Worm (Caenorhabditis elegans) whole organism, L3 larva: ENCODE data around the gene sur-7.

Experiments used
- R02D3.7 ChIP-seq: fragments of 150-350 bp; optimal IDR thresholded peaks from 2 replicates; lab custom pipeline; 2014; ENCODE audit warnings: missing biosample characterization, missing genetic modification characterization
- aly-2 ChIP-seq: fragments of 150-350 bp; optimal IDR thresholded peaks from 2 replicates; lab custom pipeline; 2014; ENCODE audit warnings: missing biosample characterization, missing genetic modification characterization
- ceh-28 ChIP-seq: fragments of 150-350 bp; optimal IDR thresholded peaks from 2 replicates; lab custom pipeline; 2014; ENCODE audit warnings: missing biosample characterization, missing genetic modification reagents, missing genetic modification characterization
- elt-3 ChIP-seq, 3 experiments: fragments of 150-350 bp in 1 of 3; sonication (generic microtip) in 2 of 3; optimal IDR thresholded peaks; 2 replicates in 2 of 3; 4 replicates in 1 of 3; lab custom pipeline; 2014 to 2017; ENCODE audit warnings: missing biosample characterization in 3 of 3, missing genetic modification characterization in 3 of 3
- fos-1 ChIP-seq: fragments of 150-350 bp; optimal IDR thresholded peaks from 2 replicates; lab custom pipeline; 2014; ENCODE audit warnings: missing biosample characterization, missing genetic modification characterization
- jun-1 ChIP-seq: fragments of 150-350 bp; optimal IDR thresholded peaks from 2 replicates; lab custom pipeline; 2014; ENCODE audit warnings: missing biosample characterization, missing genetic modification reagents, missing genetic modification characterization
- lin-39 ChIP-seq: fragments of 150-350 bp; optimal IDR thresholded peaks from 2 replicates; lab custom pipeline; 2018; ENCODE audit warnings: missing biosample characterization, missing genetic modification reagents, missing genetic modification characterization
- lsy-12 ChIP-seq: sonication (generic microtip); optimal IDR thresholded peaks from 2 replicates; lab custom pipeline; 2016; ENCODE audit warnings: mild to moderate bottlenecking, missing genetic modification characterization, missing compliant biosample characterization
- mdl-1 ChIP-seq: fragments of 150-350 bp; optimal IDR thresholded peaks from 2 replicates; lab custom pipeline; 2014; ENCODE audit warnings: missing biosample characterization, missing genetic modification characterization
- nhr-11 ChIP-seq: fragments of 150-350 bp; optimal IDR thresholded peaks from 2 replicates; lab custom pipeline; 2014; ENCODE audit warnings: missing biosample characterization, missing genetic modification characterization
- nhr-237 ChIP-seq: fragments of 150-350 bp; optimal IDR thresholded peaks from 2 replicates; lab custom pipeline; 2014; ENCODE audit warnings: missing biosample characterization, missing genetic modification characterization
- tbx-2 ChIP-seq: sonication (generic microtip); optimal IDR thresholded peaks from 2 replicates; lab custom pipeline; 2016; ENCODE audit warnings: mild to moderate bottlenecking, missing genetic modification characterization, missing compliant biosample characterization

DNA sequence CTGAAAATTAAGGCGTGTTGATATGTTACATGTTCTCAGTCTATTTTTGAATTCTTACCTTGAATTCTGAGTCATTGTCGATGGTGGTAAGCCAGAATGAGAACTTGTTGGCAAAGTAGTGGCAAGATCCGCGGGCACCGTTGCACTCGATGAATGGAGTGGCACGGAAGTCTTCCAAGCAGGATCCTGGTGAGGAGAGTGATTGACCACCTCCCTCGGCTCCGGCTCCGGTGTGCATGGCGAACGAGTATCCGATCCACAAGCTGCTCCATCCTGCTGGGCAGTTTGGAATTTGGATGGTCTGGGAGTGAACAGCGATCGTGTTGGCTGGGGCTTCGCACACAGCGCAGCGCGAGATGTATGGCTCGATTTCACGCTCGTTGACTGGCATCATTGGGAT, 4.7 kb downstream of the sur-7 start:
- TF ChIP-seq lin-39 (no peak), lsy-12 (tag; lab: Kevin White, UChicago) (no peak), elt-3 (tag; optimal IDR thresholded peaks at IDR 0.05; lab: Kevin White, UChicago) (no peak), R02D3.7 (tag; lab: Kevin White, UChicago) (no peak), nhr-237 (tag; lab: Kevin White, UChicago) (no peak), nhr-11 (no peak), aly-2 (tag; lab: Kevin White, UChicago) (no peak), mdl-1 (tag; lab: Kevin White, UChicago) (no peak), jun-1 (tag; lab: Kevin White, UChicago) (no peak), ceh-28 (tag; lab: Kevin White, UChicago) (no peak), tbx-2 (no peak), fos-1 (tag; lab: Kevin White, UChicago) (no peak)
